Worm (Caenorhabditis elegans): ENCODE measurements around the gene F15B9.11.

Gene F15B9.11

DNA sequence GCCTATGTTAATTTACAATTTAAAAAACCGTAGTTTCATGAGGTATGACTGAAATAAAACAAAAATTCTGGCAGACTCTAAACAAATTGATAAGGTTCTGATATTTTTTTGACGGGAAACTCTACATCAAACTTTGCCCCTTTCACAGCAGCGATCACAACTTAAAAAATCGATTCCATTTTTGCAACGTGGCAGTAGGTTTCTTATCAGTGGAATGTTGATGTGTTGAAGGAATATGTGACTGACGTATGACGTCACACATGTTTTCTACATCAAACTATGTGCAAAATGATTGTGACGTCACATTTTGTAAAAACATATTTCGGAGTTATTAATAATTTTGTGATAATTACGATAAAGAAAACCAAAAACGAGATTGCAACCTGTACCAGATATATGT lies 19.2 kb upstream of the F15B9.11 start:
- TF ChIP-seq unc-62 (GFP tag; optimal IDR thresholded peaks at IDR 0.05), result no peak

DNA sequence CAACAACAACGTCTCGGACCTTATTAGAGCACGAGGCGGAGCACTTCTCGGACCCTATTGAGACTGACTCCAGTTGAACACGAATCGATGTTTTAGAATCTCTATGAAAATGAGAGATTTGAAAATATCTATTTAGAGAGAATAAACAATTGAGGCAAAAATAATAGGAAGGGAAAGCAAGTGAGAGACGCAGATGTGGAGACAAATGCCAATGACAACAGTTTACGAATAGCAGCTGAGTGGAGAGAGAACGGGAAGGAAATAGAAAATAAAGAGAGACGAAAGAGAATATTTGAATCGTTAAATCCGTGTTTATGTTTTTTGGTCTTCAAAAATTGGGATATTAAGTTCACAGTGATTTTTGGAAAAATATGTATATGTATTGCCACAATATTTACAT lies 17.1 kb upstream of the F15B9.11 start:
- no peak for TF ChIP-seq unc-62 (GFP tag; optimal IDR thresholded peaks at IDR 0.05)

DNA sequence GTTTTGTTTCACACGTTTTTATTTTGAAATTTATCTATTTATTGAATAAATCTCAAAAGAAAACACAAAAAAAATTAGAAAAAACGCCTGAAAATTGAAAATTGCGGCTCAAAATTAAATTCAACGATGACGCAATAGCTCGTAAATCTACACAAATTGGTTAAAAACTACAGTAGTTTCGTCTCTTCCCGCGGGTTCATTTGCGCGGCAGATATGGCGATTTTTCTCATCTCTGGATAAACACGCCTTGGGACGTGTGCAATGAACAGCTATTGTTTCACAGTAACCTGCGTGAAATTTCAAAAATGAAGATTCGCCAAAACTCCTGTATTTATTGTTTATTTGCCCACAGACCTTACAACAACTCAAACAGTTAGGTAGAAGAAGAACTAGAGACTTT lies 16.6 kb upstream of the F15B9.11 start:
- TF ChIP-seq unc-62 (GFP tag; optimal IDR thresholded peaks at IDR 0.05), result no peak

DNA sequence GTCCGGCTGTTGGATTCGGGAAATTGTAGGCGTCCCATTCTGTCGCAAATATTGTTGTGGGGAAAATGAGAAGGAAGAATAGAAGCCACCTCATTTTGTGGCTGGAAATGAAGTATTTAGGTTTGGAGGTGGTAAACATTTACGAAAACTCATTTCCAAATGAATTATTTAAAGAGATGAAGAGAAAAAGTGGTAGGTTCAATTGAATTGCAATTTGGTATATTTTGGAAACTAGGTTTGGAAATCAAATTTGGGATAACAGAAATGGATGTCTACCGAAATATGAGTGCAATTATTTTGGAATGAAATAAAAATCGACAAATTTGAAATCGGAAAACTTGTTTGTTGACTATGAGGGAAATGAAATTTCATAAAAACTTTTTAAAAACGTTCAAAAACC lies 16.1 kb upstream of the F15B9.11 start, which contains the start of gene F15B9.10:
Gene F15B9.10, minus strand, starts transcription at position 101 of the 400 bp plus-strand sequence.
- no peak for TF ChIP-seq unc-62 (GFP tag; optimal IDR thresholded peaks at IDR 0.05)

DNA sequence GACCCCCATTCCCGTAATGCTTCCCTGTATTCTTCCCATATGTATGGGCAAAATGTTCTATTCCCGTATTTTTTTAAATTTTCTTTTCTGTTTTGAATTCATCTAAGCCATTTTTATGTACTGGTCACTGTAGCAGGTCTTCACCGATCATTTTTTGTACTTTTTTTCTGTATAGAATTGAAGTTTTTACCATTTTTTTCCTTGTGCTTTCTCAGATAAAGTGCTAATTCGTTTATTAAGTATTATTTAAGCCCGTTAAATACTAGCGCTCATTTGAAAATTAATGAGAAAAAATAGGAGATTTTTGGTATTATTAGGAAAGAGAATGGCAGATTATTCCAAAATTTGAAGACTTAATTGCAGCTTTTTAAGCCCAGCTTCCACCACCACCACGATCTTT lies 14.1 kb upstream of the F15B9.11 start:
- no peak for TF ChIP-seq unc-62 (GFP tag; optimal IDR thresholded peaks at IDR 0.05)

DNA sequence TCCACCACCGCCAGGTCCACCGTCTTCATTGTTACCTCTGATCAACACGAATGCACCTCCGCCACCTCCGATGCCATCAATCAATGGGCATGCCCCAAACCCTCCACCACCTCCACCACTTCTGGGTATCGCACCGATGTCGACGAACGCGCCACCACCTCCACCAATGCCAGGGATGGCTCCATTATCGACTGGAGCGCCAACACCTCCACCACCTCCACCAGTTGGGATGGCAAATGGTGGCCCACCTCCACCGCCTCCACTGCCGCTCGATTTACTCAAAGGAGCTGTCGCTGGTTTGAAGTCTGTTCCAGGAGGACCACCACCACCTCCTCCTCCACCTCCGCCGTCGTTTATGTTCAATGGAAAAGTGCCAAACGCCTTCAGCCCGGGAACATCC lies 11.7 kb upstream of the F15B9.11 start:
- TF ChIP-seq unc-62 (GFP tag; optimal IDR thresholded peaks at IDR 0.05), result no peak

DNA sequence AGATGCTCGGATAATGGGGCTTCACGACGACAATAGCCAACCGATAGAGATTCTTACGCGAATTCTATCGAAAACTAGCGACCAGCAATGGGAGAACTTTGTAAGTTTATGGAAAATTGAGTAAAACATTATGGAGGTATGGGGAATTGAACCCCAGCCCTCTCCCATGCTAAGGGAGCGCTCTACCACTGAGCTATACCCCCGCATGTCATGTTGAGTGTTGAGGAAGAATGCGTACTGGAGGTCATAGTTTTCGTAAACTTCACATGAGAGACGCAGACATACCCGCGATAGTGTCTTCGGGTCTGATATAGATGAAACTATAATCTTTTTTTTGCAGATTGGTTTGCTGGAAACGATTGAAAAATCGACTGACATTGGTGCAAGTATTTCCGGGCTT lies 10.7 kb upstream of the F15B9.11 start:
- TF ChIP-seq unc-62 (GFP tag; optimal IDR thresholded peaks at IDR 0.05), result no peak

DNA sequence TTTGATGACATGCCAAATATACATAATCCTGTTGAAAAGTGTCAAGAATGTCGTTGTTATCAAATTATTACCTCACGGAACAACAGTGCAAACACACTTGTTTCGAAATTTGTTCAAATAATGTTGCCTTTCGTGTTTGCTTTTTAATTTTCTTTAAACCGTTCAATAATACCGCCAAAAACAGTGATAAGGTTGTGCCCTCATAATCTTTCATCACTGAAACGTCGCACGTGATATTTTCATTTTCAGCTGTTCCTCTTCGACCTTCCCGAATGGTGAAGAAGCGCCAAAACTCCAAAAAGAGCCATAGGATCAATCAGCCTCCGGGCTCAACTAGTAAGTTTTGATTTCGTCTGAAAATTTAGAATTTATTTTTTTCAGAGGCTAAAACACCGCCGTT lies 9.4 kb upstream of the F15B9.11 start, which contains the start of gene inft-2:
Gene inft-2, plus strand, starts transcription at position 248 of the 400 bp plus-strand sequence.
- no peak for TF ChIP-seq unc-62 (GFP tag; optimal IDR thresholded peaks at IDR 0.05)

DNA sequence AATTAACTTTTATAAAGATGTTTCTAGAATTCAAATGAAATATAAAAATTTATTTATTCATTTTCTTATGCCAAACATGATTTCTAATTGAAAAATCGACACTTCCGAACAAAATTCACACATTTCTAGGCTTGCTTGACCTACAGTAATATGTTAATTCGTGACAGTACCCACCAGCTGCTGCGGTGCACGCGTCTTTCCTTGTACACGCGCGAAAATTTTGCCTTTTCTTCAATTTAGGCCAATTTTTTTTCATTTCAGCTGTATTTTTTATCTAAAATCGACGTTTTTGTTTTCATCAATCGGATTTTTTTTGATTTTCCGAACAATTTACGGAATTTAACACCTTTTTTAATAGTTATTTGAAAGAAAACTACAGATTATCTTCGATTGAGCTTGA lies 7.4 kb upstream of the F15B9.11 start:
- TF ChIP-seq unc-62 (GFP tag; optimal IDR thresholded peaks at IDR 0.05), result no peak

DNA sequence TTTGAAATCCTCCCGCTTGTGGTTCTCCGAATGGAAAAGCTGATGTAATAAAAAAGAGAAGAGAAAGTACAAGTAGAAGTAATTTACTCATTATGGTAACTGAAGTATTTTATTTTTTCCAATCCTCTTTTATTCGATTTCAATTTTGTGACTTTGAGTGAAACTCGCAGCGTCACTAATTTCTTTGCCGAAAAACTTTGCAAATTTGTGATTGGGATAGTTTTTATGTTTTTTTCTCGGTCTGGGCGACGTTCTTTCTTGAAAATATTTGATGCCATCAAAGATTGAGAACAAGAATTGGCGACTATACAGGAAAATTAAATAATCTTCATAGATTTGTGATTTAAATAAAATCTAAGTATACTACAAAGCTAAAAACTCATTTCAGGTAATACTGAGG lies 6.9 kb upstream of the F15B9.11 start, which contains the start of gene far-4:
Gene far-4, minus strand, starts transcription at position 101 of the 400 bp plus-strand sequence.
- no peak for TF ChIP-seq unc-62 (GFP tag; optimal IDR thresholded peaks at IDR 0.05)

DNA sequence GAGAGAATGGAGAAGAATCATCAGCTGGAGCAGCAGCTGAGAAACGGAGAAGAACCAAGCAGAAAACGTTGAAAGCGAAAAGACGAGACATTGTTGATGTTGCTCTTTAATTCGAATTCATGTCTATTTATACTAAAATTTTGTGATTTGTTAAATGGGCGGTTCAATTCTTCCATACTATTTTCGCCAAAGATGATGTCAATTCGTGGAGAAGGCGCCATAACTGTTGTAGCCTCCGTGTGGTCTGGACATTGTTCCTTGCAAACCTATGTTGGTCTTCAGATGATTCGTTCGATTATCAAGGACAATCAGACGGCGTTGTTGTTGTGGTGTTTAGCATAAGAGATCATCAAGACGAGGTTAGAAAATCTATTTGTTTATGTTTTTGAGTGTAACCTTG lies 4.7 kb upstream of the F15B9.11 start, which contains the start of gene far-3:
Gene far-3, minus strand, starts transcription at position 101 of the 400 bp plus-strand sequence.
- no peak for TF ChIP-seq unc-62 (GFP tag; optimal IDR thresholded peaks at IDR 0.05)

DNA sequence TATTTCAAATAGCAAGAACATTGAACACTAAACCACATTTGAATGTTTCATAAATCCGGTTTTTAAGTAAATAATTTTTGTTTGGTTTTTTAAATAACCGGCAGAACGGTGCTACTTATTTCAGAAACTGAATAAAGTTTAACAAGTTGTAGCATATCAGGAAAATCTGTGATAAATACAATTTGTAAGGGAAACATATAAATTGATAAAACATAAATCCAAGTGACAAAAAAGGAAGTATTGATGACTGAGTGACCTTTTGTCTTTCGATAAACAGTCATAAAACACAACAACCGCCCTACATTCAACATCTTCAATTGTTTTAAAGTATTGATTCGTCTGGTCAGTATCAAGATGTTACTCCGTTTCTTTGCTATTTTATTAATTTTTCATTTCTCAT lies 2.6 kb upstream of the F15B9.11 start, which contains the start of gene far-5:
Gene far-5, plus strand, starts transcription at position 301 of the 400 bp plus-strand sequence.
- TF ChIP-seq unc-62 (GFP tag; optimal IDR thresholded peaks at IDR 0.05), result no peak

DNA sequence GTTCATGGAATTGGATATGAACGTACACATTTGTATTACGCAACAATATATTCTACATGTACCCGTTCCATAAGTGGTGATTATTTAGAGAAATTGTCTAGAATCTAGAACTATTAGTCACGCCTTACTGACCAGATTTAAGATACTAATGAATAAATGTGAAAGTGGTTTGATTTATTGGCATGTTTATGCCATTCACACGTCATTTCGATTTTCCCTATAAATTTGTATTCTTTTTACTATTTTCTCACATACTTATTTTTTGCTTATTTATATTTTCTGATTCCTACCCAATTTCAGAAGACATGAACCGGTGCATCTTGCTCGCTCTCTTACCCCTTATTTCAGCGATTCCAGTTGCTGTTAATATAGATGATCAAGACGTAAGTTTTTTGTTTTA lies 4.4 kb downstream of the F15B9.11 start, which contains the start of gene F15B9.8:
Gene F15B9.8, plus strand, starts transcription at position 301 of the 400 bp plus-strand sequence.
- TF ChIP-seq unc-62 (GFP tag; optimal IDR thresholded peaks at IDR 0.05), result no peak

DNA sequence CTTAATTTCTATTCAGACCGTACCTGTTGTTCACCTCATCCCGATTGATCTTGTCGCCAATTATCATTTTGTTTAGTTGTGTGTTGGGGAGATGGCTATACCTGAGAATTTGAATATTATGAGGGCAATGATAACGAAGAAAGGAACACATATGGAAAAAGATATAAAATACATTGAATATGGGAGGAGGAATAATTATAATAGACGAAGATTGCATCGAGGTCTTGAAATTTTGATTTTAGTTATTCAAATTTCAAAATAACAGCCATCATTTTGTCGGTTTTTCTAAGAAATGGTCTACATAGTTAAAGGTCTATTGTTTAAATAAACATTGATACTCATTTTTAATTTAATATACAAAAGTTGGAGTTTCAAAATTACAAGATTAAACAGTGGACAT lies 5.6 kb downstream of the F15B9.11 start, which contains the start of gene shw-3:
Gene shw-3, minus strand, starts transcription at position 101 of the 400 bp plus-strand sequence.
- no peak for TF ChIP-seq unc-62 (GFP tag; optimal IDR thresholded peaks at IDR 0.05)

DNA sequence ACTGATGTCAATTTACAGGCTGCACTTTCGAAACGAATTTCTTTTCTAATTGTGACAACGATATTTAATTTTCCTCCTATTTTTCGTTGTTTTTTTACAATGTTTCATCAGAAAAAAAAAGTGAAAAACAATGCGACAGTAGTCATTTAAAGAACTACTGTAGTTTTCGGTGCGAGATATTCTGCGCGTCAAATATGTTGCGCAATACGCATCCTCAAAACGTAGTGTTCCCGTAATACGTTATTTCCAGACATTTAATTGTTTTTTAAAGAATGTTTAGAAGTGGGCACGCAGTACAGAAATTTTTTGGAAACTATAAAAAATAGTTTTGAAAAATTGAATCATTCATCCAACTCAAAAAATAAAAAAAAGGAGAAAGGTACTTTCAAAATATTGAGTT lies 18.6 kb downstream of the F15B9.11 start:
- no peak for TF ChIP-seq unc-62 (GFP tag; optimal IDR thresholded peaks at IDR 0.05)

DNA sequence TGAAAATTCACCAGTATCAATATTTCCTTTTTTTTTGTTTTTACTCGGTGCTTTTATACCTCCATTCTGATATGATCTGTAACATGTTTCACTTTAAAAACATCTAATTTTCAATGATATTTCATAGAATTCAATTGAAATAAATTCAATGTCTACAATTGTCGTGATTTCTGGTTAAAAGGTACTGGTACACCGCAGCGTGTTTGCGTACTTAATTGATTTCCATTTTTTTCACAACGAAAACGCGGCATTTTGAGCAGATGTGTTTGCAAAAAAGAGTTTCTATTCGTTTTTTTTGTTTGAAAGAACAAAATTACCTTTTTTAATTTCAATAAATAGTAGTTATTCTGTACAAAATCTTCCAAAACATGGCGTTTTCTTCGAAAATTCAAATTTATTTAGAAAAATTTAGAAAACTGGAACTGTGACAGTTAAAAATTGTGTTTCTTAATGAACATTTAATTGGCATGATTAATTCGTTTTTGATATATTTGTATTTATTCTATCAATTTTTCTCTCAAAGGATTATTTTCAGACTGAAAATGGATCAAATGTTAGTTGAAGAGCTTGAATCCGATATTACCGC lies 22.0 kb downstream of the F15B9.11 start, which contains the start of gene pnn-1:
Gene pnn-1, plus strand, starts transcription at position 536 of the 586 bp plus-strand sequence.
- no peak for TF ChIP-seq unc-62 (GFP tag; optimal IDR thresholded peaks at IDR 0.05)

DNA sequence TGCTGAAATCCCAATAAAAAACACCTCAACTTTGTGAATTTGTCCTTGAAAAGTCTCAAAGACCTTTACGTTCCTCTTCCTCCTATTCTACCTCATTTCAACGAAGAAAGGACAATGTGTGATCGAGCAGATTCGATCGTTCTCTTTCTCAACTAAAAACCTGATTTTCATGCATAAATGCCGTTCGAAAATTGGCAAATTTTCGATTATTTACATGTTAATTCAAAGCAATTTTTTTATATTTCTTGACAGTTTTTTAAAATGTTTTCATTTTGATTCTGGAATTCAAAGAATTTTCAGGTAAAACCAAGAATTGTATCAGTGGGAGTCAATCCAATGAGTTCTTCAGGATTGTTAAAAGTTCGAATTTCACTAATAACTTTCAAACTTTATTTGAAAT lies 24.1 kb downstream of the F15B9.11 start, which contains the start of gene lin-46:
Gene lin-46, plus strand, starts transcription at position 301 of the 400 bp plus-strand sequence.
- no peak for TF ChIP-seq unc-62 (GFP tag; optimal IDR thresholded peaks at IDR 0.05)
